ENCODE assay signal across 1 fruit fly cellular context in the genomic region with DNA sequence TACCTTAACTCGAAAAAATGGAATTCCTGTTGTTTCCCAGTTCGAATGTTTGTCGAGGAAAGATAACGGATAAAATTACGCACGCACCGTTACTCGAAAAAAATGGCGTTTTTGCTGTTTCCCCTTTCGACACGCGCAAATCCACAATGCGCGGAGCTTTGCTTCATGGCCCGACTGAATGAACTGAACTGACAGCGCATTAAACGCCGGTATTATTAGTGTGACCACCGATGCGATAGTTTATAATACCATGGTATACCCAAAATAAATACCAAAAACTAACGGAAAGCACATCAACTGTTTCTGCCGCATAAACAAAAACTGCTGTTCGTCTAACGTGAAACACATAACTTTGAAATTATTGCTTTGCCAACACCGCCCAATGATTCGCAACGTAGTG.
TF ChIP-seq lines count a peak whose summit lies in the region.

Gene CG32814 (minus strand): TSS at position 190 of the 400 bp plus-strand sequence.
Gene CG11638 (minus strand): TSS at position 193 of the 400 bp plus-strand sequence.
Gene CG3021 (plus strand): TSS at position 281 of the 400 bp plus-strand sequence.

TF ChIP-seq in whole organism, embryonic, 481 proteins besides CTCF, POLR2A, EP300 and RAD21 (continued from another document):
- TF ChIP-seq CG8388 (GFP tag; optimal IDR thresholded peaks at IDR 0.05; lab: Kevin White, UChicago) (peak; percentile 26), CG12299 (tag; optimal IDR thresholded peaks at IDR 0.05; lab: Kevin White, UChicago) (no peak), Nf-YB (GFP tag; optimal IDR thresholded peaks at IDR 0.05; lab: Kevin White, UChicago) (no peak), CG12391 (tag; optimal IDR thresholded peaks at IDR 0.05; lab: Kevin White, UChicago) (peak; percentile 21), zen (tag; optimal IDR thresholded peaks at IDR 0.05; lab: Kevin White, UChicago) (peak; percentile 4), CG12659 (GFP tag; optimal IDR thresholded peaks at IDR 0.05; lab: Kevin White, UChicago) (peak; percentile 73), tap (tag; optimal IDR thresholded peaks at IDR 0.05; lab: Kevin White, UChicago) (peak; percentile 0), CG10321 (GFP tag; IDR thresholded peaks at IDR 0.05; lab: Robert Waterston, UW) (no peak), CG9215 (GFP tag; IDR thresholded peaks at IDR 0.05; lab: Robert Waterston, UW) (no peak), knrl (GFP tag; IDR thresholded peaks at IDR 0.05; lab: Robert Waterston, UW; ENCODE audit: partially characterized antibody) (0 out of 3 replicates have a peak, but pooled peaks have one; percentile 30), CG10267 (tag; optimal IDR thresholded peaks at IDR 0.05; lab: Kevin White, UChicago) (peak; percentile 9), CG12219 (GFP tag; optimal IDR thresholded peaks at IDR 0.05; lab: Kevin White, UChicago) (peak; percentile 9), MTF-1 (GFP tag; optimal IDR thresholded peaks at IDR 0.05; lab: Kevin White, UChicago; ENCODE audit: borderline replicate concordance) (peak; percentile 55), CG17385 (GFP tag; optimal IDR thresholded peaks at IDR 0.05; lab: Kevin White, UChicago) (peak; percentile 6), CG7786 (GFP tag; optimal IDR thresholded peaks at IDR 0.05; lab: Kevin White, UChicago) (no peak), Lhr (GFP tag; optimal IDR thresholded peaks at IDR 0.05; lab: Kevin White, UChicago) (peak; percentile 11), CG9727 (GFP tag; optimal IDR thresholded peaks at IDR 0.05; lab: Kevin White, UChicago) (peak; percentile 28), CG6791 (GFP tag; IDR thresholded peaks at IDR 0.05; lab: Robert Waterston, UW; ENCODE audit: partially characterized antibody) (peak; percentile 57; the same call in 1 of the 3 replicates), B-H2 (GFP tag; optimal IDR thresholded peaks at IDR 0.05; lab: Kevin White, UChicago) (peak; percentile 5), tin (GFP tag; optimal IDR thresholded peaks at IDR 0.05; lab: Kevin White, UChicago) (no peak), abd-A (tag; optimal IDR thresholded peaks at IDR 0.05; lab: Kevin White, UChicago) (peak; percentile 33), NfI (GFP tag; optimal IDR thresholded peaks at IDR 0.05; lab: Kevin White, UChicago) (peak; percentile 12), Hr39 (optimal IDR thresholded peaks at IDR 0.05; lab: Kevin White, UChicago) (no peak), Dref (GFP tag; IDR thresholded peaks at IDR 0.05; lab: Robert Waterston, UW) (0 out of 2 replicates have a peak, but pooled peaks have one; percentile 16), ATbp (GFP tag; optimal IDR thresholded peaks at IDR 0.05; lab: Kevin White, UChicago) (peak; percentile 22), fd3F (GFP tag; optimal IDR thresholded peaks at IDR 0.05; lab: Kevin White, UChicago) (peak; percentile 7), sim (GFP tag; IDR thresholded peaks at IDR 0.05; lab: Robert Waterston, UW) (no peak), CG6654 (GFP tag; optimal IDR thresholded peaks at IDR 0.05; lab: Kevin White, UChicago) (no peak), HLH3B (GFP tag; IDR thresholded peaks at IDR 0.05; lab: Robert Waterston, UW) (0 out of 2 replicates have a peak, but pooled peaks have one; percentile 13), Sry-δ (GFP tag; optimal IDR thresholded peaks at IDR 0.05; lab: Kevin White, UChicago) (peak; percentile 40), CG17359 (tag; optimal IDR thresholded peaks at IDR 0.05; lab: Kevin White, UChicago) (peak; percentile 23), phol (tag; optimal IDR thresholded peaks at IDR 0.05; lab: Kevin White, UChicago) (peak; percentile 66), amos (GFP tag; IDR thresholded peaks at IDR 0.05; lab: Robert Waterston, UW; ENCODE audit: partially characterized antibody) (peak; percentile 59; the same call in 1 of the 2 replicates), zfh2 (GFP tag; optimal IDR thresholded peaks at IDR 0.05; lab: Kevin White, UChicago) (no peak), stwl (tag; optimal IDR thresholded peaks at IDR 0.05; lab: Kevin White, UChicago) (peak; percentile 86), CG13287 (GFP tag; IDR thresholded peaks at IDR 0.05; lab: Robert Waterston, UW; ENCODE audit: partially characterized antibody) (peak; percentile 60), prd (optimal IDR thresholded peaks at IDR 0.05; lab: Kevin White, UChicago) (no peak), prd (GFP tag; IDR thresholded peaks at IDR 0.05; lab: Robert Waterston, UW) (no peak), CG18619 (GFP tag; optimal IDR thresholded peaks at IDR 0.05; lab: Kevin White, UChicago) (no peak), kah (GFP tag; optimal IDR thresholded peaks at IDR 0.05; lab: Kevin White, UChicago) (no peak), Meics (GFP tag; optimal IDR thresholded peaks at IDR 0.05; lab: Kevin White, UChicago) (peak; percentile 29), Doc3 (GFP tag; IDR thresholded peaks at IDR 0.05; lab: Robert Waterston, UW; ENCODE audit: partially characterized antibody) (0 out of 3 replicates have a peak, but pooled peaks have one; percentile 23), Nf-YC (tag; optimal IDR thresholded peaks at IDR 0.05; lab: Kevin White, UChicago) (peak; percentile 17), Dp (GFP tag; optimal IDR thresholded peaks at IDR 0.05; lab: Kevin White, UChicago) (peak; percentile 55), pan (optimal IDR thresholded peaks at IDR 0.05; lab: Kevin White, UChicago) (no peak), pan (GFP tag; optimal IDR thresholded peaks at IDR 0.05 in 1 of 2, IDR thresholded peaks at IDR 0.05 in 1 of 2) (peak in 1 of 2 experiments; percentile 28), salm (tag; optimal IDR thresholded peaks at IDR 0.05; lab: Kevin White, UChicago) (peak; percentile 10), jigr1 (GFP tag; IDR thresholded peaks at IDR 0.05; lab: Robert Waterston, UW) (no peak), CG31441 (GFP tag; IDR thresholded peaks at IDR 0.05; lab: Robert Waterston, UW) (no peak; the same call in 1 of the 2 replicates), pzg (GFP tag; optimal IDR thresholded peaks at IDR 0.05; lab: Kevin White, UChicago) (peak; percentile 74), Gsc (GFP tag; IDR thresholded peaks at IDR 0.05; lab: Robert Waterston, UW) (no peak), caup (GFP tag; optimal IDR thresholded peaks at IDR 0.05; lab: Kevin White, UChicago; ENCODE audit: severe bottlenecking) (peak; percentile 45), usp (GFP tag; optimal IDR thresholded peaks at IDR 0.05; lab: Kevin White, UChicago) (no peak), crp (GFP tag; optimal IDR thresholded peaks at IDR 0.05; lab: Kevin White, UChicago) (peak in 1 of 2 experiments; percentile 73), H15 (GFP tag; IDR thresholded peaks at IDR 0.05; lab: Robert Waterston, UW) (no peak), D19A (tag; optimal IDR thresholded peaks at IDR 0.05; lab: Kevin White, UChicago) (no peak), CG18262 (tag; optimal IDR thresholded peaks at IDR 0.05; lab: Kevin White, UChicago) (peak; percentile 3), CG34224 (GFP tag; IDR thresholded peaks at IDR 0.05; lab: Robert Waterston, UW; ENCODE audit: partially characterized antibody) (peak; percentile 42; the same call in 2 of the 3 replicates), nerfin-1 (tag; optimal IDR thresholded peaks at IDR 0.05; lab: Kevin White, UChicago) (peak; percentile 41), CG3726 (GFP tag; IDR thresholded peaks at IDR 0.05; lab: Robert Waterston, UW) (no peak), CG42726 (GFP tag; IDR thresholded peaks at IDR 0.05; lab: Robert Waterston, UW; ENCODE audit: partially characterized antibody) (peak; percentile 25; the same call in 1 of the 2 replicates), bsh (GFP tag; optimal IDR thresholded peaks at IDR 0.05; lab: Kevin White, UChicago) (peak in 1 of 2 experiments; percentile 36), sens-2 (GFP tag; IDR thresholded peaks at IDR 0.05; lab: Robert Waterston, UW) (no peak), CG17912 (GFP tag; optimal IDR thresholded peaks at IDR 0.05; lab: Kevin White, UChicago) (peak; percentile 23), BEAF-32 (GFP tag; optimal IDR thresholded peaks at IDR 0.05; lab: Kevin White, UChicago) (peak; percentile 65), bowl (GFP tag; IDR thresholded peaks at IDR 0.05; lab: Robert Waterston, UW) (0 out of 2 replicates have a peak, but pooled peaks have one; percentile 19), Adf1 (GFP tag; IDR thresholded peaks at IDR 0.05; lab: Robert Waterston, UW) (peak; percentile 30; the same call in 1 of the 2 replicates), Bgb (GFP tag; IDR thresholded peaks at IDR 0.05; lab: Robert Waterston, UW; ENCODE audit: partially characterized antibody) (peak; percentile 52; the same call in 1 of the 2 replicates), CG9797 (GFP tag; optimal IDR thresholded peaks at IDR 0.05; lab: Kevin White, UChicago) (peak; percentile 62), CG12769 (tag; optimal IDR thresholded peaks at IDR 0.05; lab: Kevin White, UChicago) (peak; percentile 34), mld (GFP tag; IDR thresholded peaks at IDR 0.05; lab: Robert Waterston, UW; ENCODE audit: partially characterized antibody) (no peak), grau (tag; optimal IDR thresholded peaks at IDR 0.05; lab: Kevin White, UChicago) (peak; percentile 36), rib (GFP tag; IDR thresholded peaks at IDR 0.05; lab: Robert Waterston, UW) (no peak), hbn (GFP tag; IDR thresholded peaks at IDR 0.05; lab: Robert Waterston, UW; ENCODE audit: partially characterized antibody) (0 out of 2 replicates have a peak, but pooled peaks have one; percentile 42), CG18599 (GFP tag; optimal IDR thresholded peaks at IDR 0.05; lab: Kevin White, UChicago) (peak; percentile 0), mirr (GFP tag; optimal IDR thresholded peaks at IDR 0.05; lab: Kevin White, UChicago) (peak; percentile 9), gsb-n (tag; optimal IDR thresholded peaks at IDR 0.05; lab: Kevin White, UChicago) (peak; percentile 43), sqz (GFP tag; optimal IDR thresholded peaks at IDR 0.05; lab: Kevin White, UChicago) (peak; percentile 37), CG7987 (GFP tag; optimal IDR thresholded peaks at IDR 0.05; lab: Kevin White, UChicago) (peak; percentile 45), CG13296 (GFP tag; optimal IDR thresholded peaks at IDR 0.05; lab: Kevin White, UChicago) (peak; percentile 5), Dll (GFP tag; IDR thresholded peaks at IDR 0.05; lab: Robert Waterston, UW; ENCODE audit: partially characterized antibody) (0 out of 4 replicates have a peak, but pooled peaks have one; percentile 40), CG15073 (GFP tag; optimal IDR thresholded peaks at IDR 0.05; lab: Kevin White, UChicago) (no peak), HLHmδ (GFP tag; optimal IDR thresholded peaks at IDR 0.05; lab: Kevin White, UChicago) (peak; percentile 46), ssp (GFP tag; IDR thresholded peaks at IDR 0.05; lab: Robert Waterston, UW) (no peak), kni (GFP tag; optimal IDR thresholded peaks at IDR 0.05; lab: Kevin White, UChicago) (peak; percentile 23), CG1233 (GFP tag; optimal IDR thresholded peaks at IDR 0.05; lab: Kevin White, UChicago) (peak; percentile 41), Deaf1 (tag; optimal IDR thresholded peaks at IDR 0.05; lab: Kevin White, UChicago) (peak; percentile 17), Hmr (GFP tag; optimal IDR thresholded peaks at IDR 0.05; lab: Kevin White, UChicago) (peak; percentile 24), CG10979 (tag; optimal IDR thresholded peaks at IDR 0.05; lab: Kevin White, UChicago) (peak; percentile 36), ase (GFP tag; IDR thresholded peaks at IDR 0.05; lab: Robert Waterston, UW) (0 out of 3 replicates have a peak, but pooled peaks have one; percentile 8), dm (GFP tag; optimal IDR thresholded peaks at IDR 0.05; lab: Kevin White, UChicago) (peak; percentile 46), CG14965 (GFP tag; optimal IDR thresholded peaks at IDR 0.05; lab: Kevin White, UChicago; ENCODE audit: borderline replicate concordance) (no peak), hkb (optimal IDR thresholded peaks at IDR 0.05; lab: Kevin White, UChicago) (no peak), hkb (GFP tag; IDR thresholded peaks at IDR 0.05; lab: Robert Waterston, UW) (peak; percentile 38; the same call in 1 of the 2 replicates), fd64A (GFP tag; optimal IDR thresholded peaks at IDR 0.05; lab: Kevin White, UChicago) (peak; percentile 32), CG16813 (GFP tag; IDR thresholded peaks at IDR 0.05; lab: Robert Waterston, UW; ENCODE audit: partially characterized antibody) (no peak), CG14710 (tag; optimal IDR thresholded peaks at IDR 0.05; lab: Kevin White, UChicago) (peak; percentile 28), MBD-R2 (GFP tag; IDR thresholded peaks at IDR 0.05; lab: Robert Waterston, UW) (peak; percentile 88)
